Worm (Caenorhabditis elegans): ENCODE results near the gene srv-8.

DNA sequence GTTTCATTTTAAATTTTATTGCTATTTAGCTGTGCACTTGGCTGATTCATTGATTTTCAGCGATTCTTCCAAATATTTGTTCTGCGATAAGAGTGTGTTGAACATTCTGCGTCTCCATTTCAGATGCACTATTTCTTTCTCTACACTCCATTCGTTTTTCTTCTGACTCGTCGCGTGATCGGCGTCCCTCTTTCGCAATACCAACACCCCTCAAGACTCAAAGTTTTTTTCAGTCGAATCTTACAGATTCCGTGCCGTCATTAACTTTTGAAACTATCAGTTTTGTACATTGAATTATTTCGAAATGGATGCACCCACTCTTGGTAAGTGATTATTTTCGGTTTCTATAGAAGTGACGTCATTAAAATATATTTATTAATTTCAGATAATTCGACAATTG is 42.4 kb upstream of the srv-8 start, which contains the start of gene frm-10:
- TF ChIP-seq D2030.7 (GFP tag; IDR thresholded peaks at IDR 0.05), result no peak
- no peak for TF ChIP-seq mes-4 (tag; optimal IDR thresholded peaks at IDR 0.05)
- no peak for TF ChIP-seq F10E7.11 (tag; optimal IDR thresholded peaks at IDR 0.05)
- TF ChIP-seq madf-8 (GFP tag; conservative IDR thresholded peaks at IDR 0.05), result no peak
- TF ChIP-seq nfya-1 (tag; optimal IDR thresholded peaks at IDR 0.05; ENCODE audit: borderline replicate concordance, insufficient read depth), result no peak
- TF ChIP-seq nfyb-1 (GFP tag; IDR thresholded peaks at IDR 0.05), result peak; percentile 74; the same call in 1 of the 2 replicates
- peak; percentile 34 for TF ChIP-seq pha-4 (tag; optimal IDR thresholded peaks at IDR 0.05)
- no peak for TF ChIP-seq ceh-91 (GFP tag; IDR thresholded peaks at IDR 0.05)
- TF ChIP-seq egrh-3 (GFP tag; IDR thresholded peaks at IDR 0.05), result no peak
- TF ChIP-seq ama-1 (optimal IDR thresholded peaks at IDR 0.05), result no peak
- no peak for TF ChIP-seq ama-1 (GFP tag; optimal IDR thresholded peaks at IDR 0.05)
- no peak for TF ChIP-seq ets-4 (GFP tag; optimal IDR thresholded peaks at IDR 0.05)
- no peak for TF ChIP-seq F52B5.7 (tag; optimal IDR thresholded peaks at IDR 0.05)
- peak; percentile 54 for TF ChIP-seq unc-62 (GFP tag; optimal IDR thresholded peaks at IDR 0.05)
